Worm (Caenorhabditis elegans) whole organism, L4/young adult: ENCODE measurements around the gene F49E11.7.

Source experiments
- W03F9.2 ChIP-seq: fragments of 150-350 bp; optimal IDR thresholded peaks from 2 replicates; lab custom pipeline; 2014; ENCODE audit warnings: missing biosample characterization, missing genetic modification characterization
- dao-5 ChIP-seq: sonication (generic microtip); optimal IDR thresholded peaks from 2 replicates; lab custom pipeline; 2016; ENCODE audit warnings: missing genotype, missing genetic modification characterization, moderate library complexity, missing compliant biosample characterization
- him-1 ChIP-seq: sonication (generic microtip); optimal IDR thresholded peaks from 2 replicates; lab custom pipeline; 2016; ENCODE audit warnings: missing genotype, missing genetic modification reagents, missing genetic modification characterization, missing compliant biosample characterization

The F49E11.7 gene

ce11 chrIV:13029674-13030466 lies 22.8 kb upstream of the F49E11.7 start:
- TF ChIP-seq him-1 (tag; lab: Kevin White, UChicago) (no peak), dao-5 (tag; lab: Kevin White, UChicago) (no peak), W03F9.2 (tag; lab: Kevin White, UChicago) (no peak)

- no peak for TF ChIP-seq W03F9.2 (tag; lab: Kevin White, UChicago)
- TF ChIP-seq dao-5 (tag; lab: Kevin White, UChicago): no peak
- no peak for TF ChIP-seq him-1 (tag; lab: Kevin White, UChicago)
These were observed 22.0 kb upstream of the F49E11.7 start for ce11 chrIV:13030467-13031299.

- TF ChIP-seq dao-5 (tag; lab: Kevin White, UChicago): no peak
- no peak for TF ChIP-seq him-1 (tag; lab: Kevin White, UChicago)
- TF ChIP-seq W03F9.2 (tag; lab: Kevin White, UChicago): no peak
These were observed 20.5 kb upstream of the F49E11.7 start for ce11 chrIV:13032153-13032552.

- TF ChIP-seq dao-5 (tag; lab: Kevin White, UChicago) (no peak), him-1 (tag; lab: Kevin White, UChicago) (no peak), W03F9.2 (tag; lab: Kevin White, UChicago) (no peak)
These were observed 19.2 kb upstream of the F49E11.7 start for ce11 chrIV:13033516-13033915.

ce11 chrIV:13035302-13035701 lies 17.4 kb upstream of the F49E11.7 start:
- TF ChIP-seq dao-5 (tag; lab: Kevin White, UChicago) (no peak), W03F9.2 (tag; lab: Kevin White, UChicago) (no peak), him-1 (tag; lab: Kevin White, UChicago) (no peak)

- TF ChIP-seq him-1 (tag; lab: Kevin White, UChicago) (no peak), dao-5 (tag; lab: Kevin White, UChicago) (no peak), W03F9.2 (tag; lab: Kevin White, UChicago) (no peak)
These were observed 15.8 kb upstream of the F49E11.7 start for ce11 chrIV:13036835-13037234.

ce11 chrIV:13038888-13039287 lies 13.8 kb upstream of the F49E11.7 start, which contains the start of gene F49E11.2:
Gene F49E11.2 (minus strand): TSS chrIV:13038988.
- TF ChIP-seq him-1 (tag; lab: Kevin White, UChicago) (no peak), dao-5 (tag; lab: Kevin White, UChicago) (no peak)

- TF ChIP-seq him-1 (tag; lab: Kevin White, UChicago) (no peak), dao-5 (tag; lab: Kevin White, UChicago) (no peak), W03F9.2 (tag; lab: Kevin White, UChicago) (no peak)
These were observed 11.2 kb upstream of the F49E11.7 start for ce11 chrIV:13041486-13041885.

ce11 chrIV:13042091-13042490 lies 10.6 kb upstream of the F49E11.7 start, which contains the start of gene amt-2:
Gene amt-2 (plus strand): TSS chrIV:13042391.
- TF ChIP-seq him-1 (tag; lab: Kevin White, UChicago) (no peak), dao-5 (tag; lab: Kevin White, UChicago) (no peak), W03F9.2 (tag; lab: Kevin White, UChicago) (no peak)

ce11 chrIV:13044980-13045379 lies 7.7 kb upstream of the F49E11.7 start:
- TF ChIP-seq dao-5 (tag; lab: Kevin White, UChicago) (no peak), W03F9.2 (tag; lab: Kevin White, UChicago) (no peak), him-1 (tag; lab: Kevin White, UChicago) (no peak)

ce11 chrIV:13046848-13047247 lies 5.8 kb upstream of the F49E11.7 start, which contains the start of gene scl-9:
Gene scl-9 (plus strand): TSS chrIV:13047148.
- TF ChIP-seq W03F9.2 (tag; lab: Kevin White, UChicago) (no peak), him-1 (tag; lab: Kevin White, UChicago) (no peak), dao-5 (tag; lab: Kevin White, UChicago) (no peak)

- TF ChIP-seq W03F9.2 (tag; lab: Kevin White, UChicago): no peak
These were observed 4.5 kb upstream of the F49E11.7 start, which contains the start of gene scl-10 for ce11 chrIV:13048157-13048556. Gene scl-10 (plus strand): TSS chrIV:13048457.

ce11 chrIV:13051073-13051472 lies 1.6 kb upstream of the F49E11.7 start, which contains the start of gene scl-11:
Gene scl-11 (plus strand): TSS chrIV:13051373.
- TF ChIP-seq dao-5 (tag; lab: Kevin White, UChicago) (no peak), W03F9.2 (tag; lab: Kevin White, UChicago) (no peak), him-1 (tag; lab: Kevin White, UChicago) (no peak)
